Worm (Caenorhabditis elegans) whole organism, L1 larva: ENCODE results near the gene catp-7.

Experiments used
- blmp-1 ChIP-seq: fragments of 150-350 bp; optimal IDR thresholded peaks from 2 replicates; lab custom pipeline; 2014; ENCODE audit warnings: missing biosample characterization, missing genetic modification characterization
- ceh-88 ChIP-seq: fragments of 200-800 bp; sonication (Bioruptor generic); IDR thresholded peaks from 2 replicates; pipeline ENCODE4 v1.3.6; 2022; ENCODE audit warnings: missing genetic modification characterization, missing compliant biosample characterization
- efl-1 ChIP-seq, 4 experiments: fragments of 150-350 bp; optimal IDR thresholded peaks in 3 of 4; peaks in 1 of 4; 1 replicate in 1 of 4; 2 replicates in 3 of 4; lab custom pipeline; 2014; ENCODE audit warnings: missing biosample characterization in 2 of 4, missing genetic modification characterization in 2 of 4, missing genetic modification reagents in 2 of 4
- lin-39 ChIP-seq: fragments of 150-350 bp; optimal IDR thresholded peaks from 2 replicates; lab custom pipeline; 2014; ENCODE audit warnings: missing biosample characterization, missing genetic modification reagents, missing genetic modification characterization
- lsy-2 ChIP-seq, 2 experiments: fragments of 150-350 bp; optimal IDR thresholded peaks; 2 replicates each; lab custom pipeline; 2014; ENCODE audit warnings: missing biosample characterization in 2 of 2, missing genetic modification characterization in 2 of 2
- nhr-12 ChIP-seq: sonication (generic microtip); optimal IDR thresholded peaks from 2 replicates; lab custom pipeline; 2017; ENCODE audit warnings: missing biosample characterization, missing genetic modification characterization
- nhr-84 ChIP-seq: sonication (generic microtip); optimal IDR thresholded peaks from 2 replicates; lab custom pipeline; 2017; ENCODE audit warnings: missing biosample characterization, missing genetic modification characterization
- tbx-2 ChIP-seq: sonication (generic microtip); optimal IDR thresholded peaks from 2 replicates; lab custom pipeline; 2016; ENCODE audit warnings: missing genetic modification characterization, missing compliant biosample characterization
- unc-62 ChIP-seq: fragments of 150-350 bp; optimal IDR thresholded peaks from 2 replicates; lab custom pipeline; 2014; ENCODE audit warnings: missing biosample characterization, missing genetic modification reagents, missing genetic modification characterization

- no peak for TF ChIP-seq tbx-2 (tag; lab: Kevin White, UChicago)
- TF ChIP-seq ceh-88 (GFP tag; lab: Robert Waterston, UW) = no peak
- no peak for TF ChIP-seq lin-39
- TF ChIP-seq efl-1 (optimal IDR thresholded peaks at IDR 0.05; lab: Kevin White, UChicago) = no peak
- no peak for TF ChIP-seq efl-1 (GFP tag; optimal IDR thresholded peaks at IDR 0.05 in 1 of 2; lab: Kevin White, UChicago)
- no peak for TF ChIP-seq nhr-12 (tag; lab: Kevin White, UChicago)
- TF ChIP-seq lsy-2 (tag; optimal IDR thresholded peaks at IDR 0.05; lab: Kevin White, UChicago) = no peak
- TF ChIP-seq nhr-84 (tag; lab: Kevin White, UChicago) = no peak
- TF ChIP-seq blmp-1 (tag; lab: Kevin White, UChicago) = no peak
- no peak for TF ChIP-seq unc-62 (GFP tag; lab: Kevin White, UChicago)
Observed at ce11 chrIV:8538659-8539173, 47.1 kb upstream of the catp-7 start, which contains the start of gene hyl-1.
